Fruit fly (Drosophila melanogaster) whole organism, embryonic: ENCODE data around the gene rush.

Source experiments
- Atf-2 ChIP-seq: fragments of 200-800 bp; sonication (Bioruptor generic); optimal IDR thresholded peaks from 2 replicates; lab custom pipeline; 2016; ENCODE audit warnings: missing biosample characterization, missing genetic modification characterization
- B-H1 ChIP-seq: fragments of 200-800 bp; sonication (Bioruptor generic); IDR thresholded peaks from 3 replicates; pipeline ENCODE4 v1.3.6; 2022; ENCODE audit warnings: missing biosample characterization, missing genetic modification characterization
- CG10565 ChIP-seq: fragments of 200-800 bp; sonication (Bioruptor generic); optimal IDR thresholded peaks from 3 replicates; lab custom pipeline; 2016; ENCODE audit warnings: missing biosample characterization, mild to moderate bottlenecking, missing genetic modification characterization
- CG11456 ChIP-seq: fragments of 200-800 bp; sonication (Bioruptor generic); IDR thresholded peaks from 3 replicates; pipeline ENCODE4 v1.3.6; 2022; ENCODE audit warnings: missing biosample characterization, missing genetic modification characterization
- CG12299 ChIP-seq: fragments of 200-800 bp; sonication (Bioruptor generic); optimal IDR thresholded peaks from 2 replicates; lab custom pipeline; 2018; ENCODE audit warnings: missing biosample characterization, mild to moderate bottlenecking, missing genetic modification characterization
- CG13296 ChIP-seq: fragments of 200-800 bp; sonication (Bioruptor generic); optimal IDR thresholded peaks from 3 replicates; lab custom pipeline; 2018; ENCODE audit warnings: missing biosample characterization, mild to moderate bottlenecking, missing genetic modification characterization
- CG14014 ChIP-seq: fragments of 200-800 bp; sonication (Bioruptor generic); IDR thresholded peaks from 2 replicates; pipeline ENCODE4 v1.3.6; 2022; ENCODE audit warnings: missing biosample characterization, missing genetic modification characterization
- CG18262 ChIP-seq: fragments of 200-800 bp; optimal IDR thresholded peaks from 3 replicates; lab custom pipeline; 2019; ENCODE audit warnings: missing biosample characterization, mild to moderate bottlenecking, missing genetic modification characterization, moderate library complexity
- CG18599 ChIP-seq: fragments of 200-800 bp; sonication (Bioruptor generic); optimal IDR thresholded peaks from 3 replicates; lab custom pipeline; 2017; ENCODE audit warnings: missing biosample characterization, missing genetic modification characterization, mild to moderate bottlenecking, moderate library complexity, missing genetic modification reagents
- CG2712 ChIP-seq: fragments of 200-800 bp; optimal IDR thresholded peaks from 3 replicates; lab custom pipeline; 2019; ENCODE audit warnings: missing biosample characterization, mild to moderate bottlenecking, missing genetic modification characterization, moderate library complexity
- CG30403 ChIP-seq: fragments of 200-800 bp; sonication (Bioruptor generic); optimal IDR thresholded peaks from 3 replicates; lab custom pipeline; 2016; ENCODE audit warnings: missing biosample characterization, missing genetic modification characterization
- CG4328 ChIP-seq: fragments of 200-800 bp; sonication (Bioruptor generic); optimal IDR thresholded peaks from 3 replicates; lab custom pipeline; 2017; ENCODE audit warnings: missing biosample characterization, missing genetic modification reagents, missing genetic modification characterization
- CG6689 ChIP-seq: fragments of 200-800 bp; sonication (Bioruptor generic); IDR thresholded peaks from 2 replicates; pipeline ENCODE4 v1.3.6; 2022; ENCODE audit warnings: missing biosample characterization, missing genetic modification characterization
- CG7839 ChIP-seq: fragments of 200-800 bp; sonication (Bioruptor generic); optimal IDR thresholded peaks from 3 replicates; lab custom pipeline; 2018; ENCODE audit warnings: missing biosample characterization, mild to moderate bottlenecking, missing genetic modification characterization, moderate library complexity
- Doc3 ChIP-seq: fragments of 200-800 bp; sonication (Bioruptor generic); IDR thresholded peaks from 3 replicates; pipeline ENCODE4 v1.3.6; 2022; ENCODE audit warnings: missing biosample characterization, missing genetic modification characterization; ENCODE audit not compliant: partially characterized antibody
- E2f2 ChIP-seq: fragments of 200-800 bp; sonication (Bioruptor generic); IDR thresholded peaks from 2 replicates; pipeline ENCODE4 v1.3.6; 2022; ENCODE audit warnings: missing biosample characterization, missing genetic modification characterization
- Fer1 ChIP-seq: fragments of 200-800 bp; sonication (Bioruptor generic); optimal IDR thresholded peaks from 2 replicates; lab custom pipeline; 2017; ENCODE audit warnings: missing biosample characterization, mild to moderate bottlenecking, missing genetic modification characterization
- Hr78 ChIP-seq, 2 experiments: fragments of 200-800 bp in 1 of 2; fragments of >200 bp in 1 of 2; sonication (Bioruptor generic) in 1 of 2; optimal IDR thresholded peaks; 2 replicates each; lab custom pipeline; 2017 to 2019; ENCODE audit warnings: missing biosample characterization in 2 of 2, missing genetic modification characterization in 2 of 2, mild to moderate bottlenecking in 1 of 2, moderate library complexity in 1 of 2
- Lhr ChIP-seq: fragments of 200-800 bp; sonication (Bioruptor generic); optimal IDR thresholded peaks from 3 replicates; lab custom pipeline; 2017; ENCODE audit warnings: mild to moderate bottlenecking, missing biosample characterization, missing genetic modification reagents, missing genetic modification characterization
- Mad ChIP-seq: fragments of 200-800 bp; sonication (Bioruptor generic); optimal IDR thresholded peaks from 2 replicates; lab custom pipeline; 2016; ENCODE audit warnings: missing biosample characterization, missing genetic modification characterization
- Nf-YB ChIP-seq: fragments of 200-800 bp; sonication (Bioruptor generic); optimal IDR thresholded peaks from 3 replicates; lab custom pipeline; 2019; ENCODE audit warnings: missing biosample characterization, mild to moderate bottlenecking, missing genetic modification characterization, moderate library complexity
- Optix ChIP-seq: fragments of 200-800 bp; sonication (Bioruptor generic); IDR thresholded peaks from 3 replicates; pipeline ENCODE4 v1.3.6; 2022; ENCODE audit warnings: missing biosample characterization, missing genetic modification characterization
- PHDP ChIP-seq: fragments of 200-800 bp; sonication (Bioruptor generic); optimal IDR thresholded peaks from 3 replicates; lab custom pipeline; 2018; ENCODE audit warnings: missing biosample characterization, mild to moderate bottlenecking, missing genetic modification characterization, moderate library complexity
- Stat92E ChIP-seq, 3 experiments: fragments of >200 bp in 2 of 3; fragments of 200-800 bp in 1 of 3; sonication (Bioruptor generic) in 1 of 3; optimal IDR thresholded peaks; 2 replicates each; lab custom pipeline; 2017 to 2019; ENCODE audit warnings: missing biosample characterization in 3 of 3, missing genetic modification characterization in 3 of 3, mild to moderate bottlenecking in 1 of 3, moderate library complexity in 1 of 3
- Vsx1 ChIP-seq: fragments of 200-800 bp; sonication (Bioruptor generic); optimal IDR thresholded peaks from 2 replicates; lab custom pipeline; 2017; ENCODE audit warnings: missing biosample characterization, mild to moderate bottlenecking, missing genetic modification characterization, missing genetic modification reagents
- amos ChIP-seq: fragments of 200-800 bp; sonication (Bioruptor generic); IDR thresholded peaks from 2 replicates; pipeline ENCODE4 v1.3.6; 2022; ENCODE audit warnings: missing biosample characterization, missing genetic modification characterization; ENCODE audit not compliant: partially characterized antibody
- aop ChIP-seq: fragments of 200-800 bp; sonication (Bioruptor generic); IDR thresholded peaks from 2 replicates; pipeline ENCODE4 v1.3.6; 2022; ENCODE audit warnings: missing biosample characterization, missing genetic modification characterization
- bsh ChIP-seq, 2 experiments: fragments of 200-800 bp; sonication (Bioruptor generic); optimal IDR thresholded peaks; 2 replicates each; lab custom pipeline; 2017 to 2018; ENCODE audit warnings: mild to moderate bottlenecking in 2 of 2, missing biosample characterization in 2 of 2, missing genetic modification characterization in 2 of 2, moderate library complexity in 1 of 2
- emc ChIP-seq: fragments of 200-800 bp; sonication (Bioruptor generic); optimal IDR thresholded peaks from 2 replicates; lab custom pipeline; 2016; ENCODE audit warnings: missing biosample characterization, missing genetic modification characterization
- gcm2 ChIP-seq: fragments of 200-800 bp; sonication (Bioruptor generic); optimal IDR thresholded peaks from 2 replicates; lab custom pipeline; 2016; ENCODE audit warnings: missing biosample characterization, missing genetic modification characterization
- gro ChIP-seq: fragments of 200-800 bp; sonication (Bioruptor generic); optimal IDR thresholded peaks from 2 replicates; lab custom pipeline; 2016; ENCODE audit warnings: missing biosample characterization, missing genetic modification characterization
- gsb ChIP-seq: fragments of 200-800 bp; sonication (Bioruptor generic); IDR thresholded peaks from 2 replicates; pipeline ENCODE4 v1.3.6; 2022; ENCODE audit warnings: missing biosample characterization, missing genetic modification characterization
- her ChIP-seq: fragments of 200-800 bp; sonication (Bioruptor generic); optimal IDR thresholded peaks from 2 replicates; lab custom pipeline; 2016; ENCODE audit warnings: missing biosample characterization, missing genetic modification characterization
- knrl ChIP-seq: fragments of 200-800 bp; sonication (Bioruptor generic); IDR thresholded peaks from 3 replicates; pipeline ENCODE4 v1.3.6; 2022; ENCODE audit warnings: missing biosample characterization, missing genetic modification characterization; ENCODE audit not compliant: partially characterized antibody
- lilli ChIP-seq: fragments of 200-800 bp; sonication (Bioruptor generic); optimal IDR thresholded peaks from 3 replicates; lab custom pipeline; 2016; ENCODE audit warnings: missing biosample characterization, missing genetic modification characterization
- mam ChIP-seq: fragments of 200-800 bp; sonication (Bioruptor generic); optimal IDR thresholded peaks from 3 replicates; lab custom pipeline; 2016; ENCODE audit warnings: missing biosample characterization, missing genetic modification characterization
- onecut ChIP-seq: fragments of 200-800 bp; sonication (Bioruptor generic); IDR thresholded peaks from 2 replicates; pipeline ENCODE4 v1.3.6; 2022; ENCODE audit warnings: missing biosample characterization, missing genetic modification characterization
- otp ChIP-seq: fragments of 200-800 bp; sonication (Bioruptor generic); IDR thresholded peaks from 3 replicates; pipeline ENCODE4, ENCODE4 v1.3.6; 2022; ENCODE audit warnings: missing biosample characterization, missing genetic modification characterization
- pan ChIP-seq, 4 experiments: fragments of >200 bp in 3 of 4; fragments of 200-800 bp in 1 of 4; sonication (Bioruptor generic) in 1 of 4; optimal IDR thresholded peaks in 3 of 4; IDR thresholded peaks in 1 of 4; 2 replicates each; pipeline versions ENCODE4 v1.3.6 to Lab custom; 2017 to 2022; ENCODE audit warnings: missing biosample characterization in 2 of 4, missing genetic modification characterization in 2 of 4, mixed read lengths in 1 of 4
- pb ChIP-seq: fragments of 200-800 bp; sonication (Bioruptor generic); optimal IDR thresholded peaks from 3 replicates; lab custom pipeline; 2016; ENCODE audit warnings: missing biosample characterization, missing genetic modification characterization
- ranshi ChIP-seq: fragments of 200-800 bp; sonication (Bioruptor generic); IDR thresholded peaks from 2 replicates; pipeline ENCODE4 v1.3.6; 2022; ENCODE audit warnings: missing biosample characterization, missing genetic modification characterization
- repo ChIP-seq: fragments of 200-800 bp; sonication (Bioruptor generic); optimal IDR thresholded peaks from 2 replicates; lab custom pipeline; 2016; ENCODE audit warnings: missing biosample characterization, missing genetic modification characterization
- sd ChIP-seq: fragments of 200-800 bp; sonication (Bioruptor generic); optimal IDR thresholded peaks from 3 replicates; lab custom pipeline; 2018; ENCODE audit warnings: missing biosample characterization, mild to moderate bottlenecking, missing genetic modification characterization, moderate library complexity
- sens ChIP-seq: fragments of 200-800 bp; sonication (Bioruptor generic); peaks from one replicate; lab custom pipeline; 2016; ENCODE audit warnings: missing biosample characterization, missing genetic modification characterization
- slbo ChIP-seq: fragments of 200-800 bp; sonication (Bioruptor generic); IDR thresholded peaks from 2 replicates; pipeline ENCODE4 v1.3.6; 2022; ENCODE audit warnings: missing biosample characterization, missing genetic modification characterization
- slou ChIP-seq: fragments of 200-800 bp; sonication (Bioruptor generic); optimal IDR thresholded peaks from 3 replicates; lab custom pipeline; 2016; ENCODE audit warnings: missing biosample characterization, missing genetic modification characterization
- unc-4 ChIP-seq: fragments of 200-800 bp; sonication (Bioruptor generic); IDR thresholded peaks from 2 replicates; pipeline ENCODE4 v1.3.6; 2022; ENCODE audit warnings: missing biosample characterization, missing genetic modification characterization; ENCODE audit not compliant: partially characterized antibody
- unpg ChIP-seq: fragments of 200-800 bp; sonication (Bioruptor generic); optimal IDR thresholded peaks from 3 replicates; lab custom pipeline; 2018; ENCODE audit warnings: missing biosample characterization, mild to moderate bottlenecking, missing genetic modification characterization, moderate library complexity
- vvl ChIP-seq: fragments of 200-800 bp; sonication (Bioruptor generic); IDR thresholded peaks from 2 replicates; pipeline ENCODE4 v1.3.6; 2022; ENCODE audit warnings: missing biosample characterization, missing genetic modification characterization

Gene rush

dm6 chrX:1517618-1518017 is 39.3 kb downstream of the rush start:
- TF ChIP-seq sens (GFP tag; lab: Kevin White, UChicago): peak; percentile 87
- no peak for TF ChIP-seq CG6689 (GFP tag; lab: Robert Waterston, UW)
- peak; percentile 37 for TF ChIP-seq mam (GFP tag; lab: Kevin White, UChicago)
- TF ChIP-seq sd (tag; lab: Kevin White, UChicago): peak; percentile 54
- TF ChIP-seq lilli (GFP tag; lab: Kevin White, UChicago): peak; percentile 64
- peak; percentile 35; the same call in 1 of the 2 replicates for TF ChIP-seq onecut
- peak; percentile 12 for TF ChIP-seq CG12299
- TF ChIP-seq gro: no peak
- TF ChIP-seq PHDP (tag; lab: Kevin White, UChicago): peak; percentile 24
- TF ChIP-seq Doc3 (GFP tag; lab: Robert Waterston, UW): peak; percentile 93
- TF ChIP-seq unpg (GFP tag; lab: Kevin White, UChicago): peak; percentile 27
- TF ChIP-seq otp: peak; percentile 53; the same call in 1 of the 3 replicates
- peak; percentile 88 for TF ChIP-seq unc-4 (GFP tag; lab: Robert Waterston, UW)
- TF ChIP-seq aop (GFP tag; lab: Robert Waterston, UW): no peak
- peak; percentile 28 for TF ChIP-seq CG4328 (GFP tag; lab: Kevin White, UChicago)
- peak; percentile 62 for TF ChIP-seq her (GFP tag; lab: Kevin White, UChicago)
- peak; percentile 33; the same call in 1 of the 2 replicates for TF ChIP-seq gsb
- TF ChIP-seq Fer1: peak; percentile 36
- TF ChIP-seq Lhr (GFP tag; lab: Kevin White, UChicago): peak; percentile 62
- peak; percentile 97 for TF ChIP-seq Nf-YB (GFP tag; lab: Kevin White, UChicago)
- peak; percentile 56 for TF ChIP-seq CG30403 (GFP tag; lab: Kevin White, UChicago)
- peak; percentile 96 for TF ChIP-seq Vsx1 (GFP tag; lab: Kevin White, UChicago)
- peak; percentile 24 for TF ChIP-seq CG7839 (tag; lab: Kevin White, UChicago)
- peak; percentile 62; the same call in 1 of the 2 replicates for TF ChIP-seq slbo (GFP tag; lab: Robert Waterston, UW)
- TF ChIP-seq vvl (GFP tag; lab: Robert Waterston, UW): peak; percentile 46; the same call in 1 of the 2 replicates
- TF ChIP-seq emc (GFP tag; lab: Kevin White, UChicago): no peak
- TF ChIP-seq E2f2 (GFP tag; lab: Robert Waterston, UW): peak; percentile 35; the same call in 1 of the 2 replicates
- TF ChIP-seq pb (GFP tag; lab: Kevin White, UChicago): no peak
- no peak for TF ChIP-seq CG10565 (GFP tag; lab: Kevin White, UChicago)
- peak in 1 of 3 experiments; percentile 60 for TF ChIP-seq Stat92E (GFP tag; optimal IDR thresholded peaks at IDR 0.05; lab: Kevin White, UChicago)
- TF ChIP-seq knrl (GFP tag; lab: Robert Waterston, UW): peak; percentile 89
- TF ChIP-seq CG14014 (GFP tag; lab: Robert Waterston, UW): peak; percentile 41; the same call in 1 of the 2 replicates
- TF ChIP-seq amos (GFP tag; lab: Robert Waterston, UW): peak; percentile 90
- TF ChIP-seq Optix (GFP tag; lab: Robert Waterston, UW): 0 out of 3 replicates have a peak, but pooled peaks have one; percentile 5
- 0 out of 2 replicates have a peak, but pooled peaks have one; percentile 8 for TF ChIP-seq ranshi (GFP tag; lab: Robert Waterston, UW)
- TF ChIP-seq gcm2 (GFP tag; lab: Kevin White, UChicago): no peak
- TF ChIP-seq Atf-2 (GFP tag; lab: Kevin White, UChicago): peak; percentile 5
- peak; percentile 30 for TF ChIP-seq CG13296 (GFP tag; lab: Kevin White, UChicago)
- TF ChIP-seq CG11456 (GFP tag; lab: Robert Waterston, UW): peak; percentile 26; the same call in 1 of the 3 replicates
- TF ChIP-seq pan (optimal IDR thresholded peaks at IDR 0.05; lab: Kevin White, UChicago): no peak
- no peak for TF ChIP-seq pan (GFP tag; optimal IDR thresholded peaks at IDR 0.05 in 1 of 2, IDR thresholded peaks at IDR 0.05 in 1 of 2)
- TF ChIP-seq B-H1: no peak
- no peak for TF ChIP-seq slou (GFP tag; lab: Kevin White, UChicago)
- TF ChIP-seq repo: peak; percentile 29
- peak in 1 of 2 experiments; percentile 25 for TF ChIP-seq bsh (GFP tag; optimal IDR thresholded peaks at IDR 0.05; lab: Kevin White, UChicago)
- peak; percentile 29 for TF ChIP-seq CG18262 (tag; lab: Kevin White, UChicago)
- TF ChIP-seq Hr78 (GFP tag; optimal IDR thresholded peaks at IDR 0.05; lab: Kevin White, UChicago): no peak
- peak; percentile 43 for TF ChIP-seq CG2712 (tag; lab: Kevin White, UChicago)
- TF ChIP-seq Mad (GFP tag; lab: Kevin White, UChicago): no peak
- TF ChIP-seq CG18599 (GFP tag; lab: Kevin White, UChicago): peak; percentile 32
